ENCODE assay signal across 3 fruit fly cellular contexts in the genomic region with DNA sequence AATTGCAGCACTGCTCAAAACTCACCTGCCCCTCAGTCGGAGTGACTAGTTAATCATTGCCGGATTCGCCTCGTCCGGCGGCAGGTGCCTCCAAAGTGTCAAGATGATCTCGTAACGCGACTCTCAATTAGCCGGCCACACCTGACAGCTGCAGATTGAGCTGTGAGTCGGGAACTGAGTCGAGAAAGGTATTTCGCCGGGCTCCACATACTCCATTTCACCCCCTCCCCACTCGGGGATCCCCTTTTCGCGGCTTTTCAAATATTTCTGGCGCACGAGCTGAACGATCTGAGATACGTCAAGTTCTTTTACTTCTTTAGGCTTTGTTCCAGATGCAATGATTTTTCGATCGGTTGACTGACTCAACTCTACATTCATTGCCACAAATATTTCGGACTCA.
TF ChIP-seq lines count a peak whose summit lies in the region.

No protein-coding gene starts in this region.

- TF ChIP-seq CTCF in whole organism, embryonic (GFP tag; optimal IDR thresholded peaks at IDR 0.05; lab: Kevin White, UChicago) = no peak

TF ChIP-seq in whole organism, adult, 20 proteins besides CTCF, POLR2A, EP300 and RAD21:
- TF ChIP-seq bab1 (GFP tag; optimal IDR thresholded peaks at IDR 0.05; lab: Kevin White, UChicago) (no peak), kay (GFP tag; lab: Kevin White, UChicago; ENCODE audit: borderline replicate concordance) (peak; percentile 6)

TF ChIP-seq in whole organism, embryonic, 481 proteins besides CTCF, POLR2A, EP300 and RAD21:
- no peak for TF ChIP-seq ssp (GFP tag; IDR thresholded peaks at IDR 0.05; lab: Robert Waterston, UW)
- no peak for TF ChIP-seq hbn (GFP tag; IDR thresholded peaks at IDR 0.05; lab: Robert Waterston, UW; ENCODE audit: partially characterized antibody)
- TF ChIP-seq fd64A (GFP tag; optimal IDR thresholded peaks at IDR 0.05; lab: Kevin White, UChicago) = no peak
- TF ChIP-seq Ada2b (GFP tag; IDR thresholded peaks at IDR 0.05; lab: Robert Waterston, UW) = no peak
- peak; percentile 17 for TF ChIP-seq Med (GFP tag; lab: Kevin White, UChicago)
- TF ChIP-seq CG16815 (GFP tag; optimal IDR thresholded peaks at IDR 0.05; lab: Kevin White, UChicago) = no peak

TF ChIP-seq in whole organism, wandering third instar larva, 38 proteins besides CTCF, POLR2A, EP300 and RAD21:
- no peak for TF ChIP-seq Rel (GFP tag; optimal IDR thresholded peaks at IDR 0.05; lab: Kevin White, UChicago)
- TF ChIP-seq Rel (tag; optimal IDR thresholded peaks at IDR 0.05; lab: Kevin White, UChicago) = peak; percentile 90
- TF ChIP-seq foxo (GFP tag; optimal IDR thresholded peaks at IDR 0.05; lab: Kevin White, UChicago) = no peak
